Fruit fly (Drosophila melanogaster) whole organism, embryonic: ENCODE measurements around the gene CG2961.

Experiments used
- Awh ChIP-seq: fragments of 200-800 bp; sonication (Bioruptor generic); IDR thresholded peaks from 2 replicates; pipeline ENCODE4, ENCODE4 v1.3.6; 2022; ENCODE audit warnings: missing biosample characterization, missing genetic modification characterization
- BtbVII ChIP-seq: fragments of 200-800 bp; sonication (Bioruptor generic); optimal IDR thresholded peaks from 3 replicates; lab custom pipeline; 2017; ENCODE audit warnings: missing biosample characterization, mild to moderate bottlenecking, missing genetic modification characterization
- CG11085 ChIP-seq: fragments of 200-800 bp; sonication (Bioruptor generic); IDR thresholded peaks from 2 replicates; pipeline ENCODE4 v1.3.6; 2022; ENCODE audit warnings: missing biosample characterization, missing genetic modification characterization
- CG12104 ChIP-seq: fragments of 200-800 bp; sonication (Bioruptor generic); optimal IDR thresholded peaks from 3 replicates; lab custom pipeline; 2016; ENCODE audit warnings: missing biosample characterization, missing genetic modification characterization
- CG12219 ChIP-seq: fragments of 200-800 bp; sonication (Bioruptor generic); optimal IDR thresholded peaks from 3 replicates; lab custom pipeline; 2018; ENCODE audit warnings: missing biosample characterization, mild to moderate bottlenecking, missing genetic modification characterization
- CG13296 ChIP-seq: fragments of 200-800 bp; sonication (Bioruptor generic); optimal IDR thresholded peaks from 3 replicates; lab custom pipeline; 2018; ENCODE audit warnings: missing biosample characterization, mild to moderate bottlenecking, missing genetic modification characterization
- CG14441 ChIP-seq: fragments of 200-800 bp; sonication (Bioruptor generic); IDR thresholded peaks from 2 replicates; pipeline ENCODE4 v1.3.6; 2022; ENCODE audit warnings: missing biosample characterization, missing genetic modification characterization
- CG18599 ChIP-seq: fragments of 200-800 bp; sonication (Bioruptor generic); optimal IDR thresholded peaks from 3 replicates; lab custom pipeline; 2017; ENCODE audit warnings: missing biosample characterization, missing genetic modification characterization, mild to moderate bottlenecking, moderate library complexity, missing genetic modification reagents
- CG18619 ChIP-seq: fragments of 200-800 bp; sonication (Bioruptor generic); optimal IDR thresholded peaks from 3 replicates; lab custom pipeline; 2017; ENCODE audit warnings: missing biosample characterization, mild to moderate bottlenecking, missing genetic modification characterization
- CG31365 ChIP-seq: fragments of 200-800 bp; sonication (Bioruptor generic); optimal IDR thresholded peaks from 2 replicates; lab custom pipeline; 2018; ENCODE audit warnings: missing biosample characterization, mild to moderate bottlenecking, missing genetic modification characterization
- CG6175 ChIP-seq: fragments of 200-800 bp; sonication (Bioruptor generic); IDR thresholded peaks from 3 replicates; pipeline ENCODE4 v1.3.6; 2022; ENCODE audit warnings: missing biosample characterization, missing genetic modification characterization
- CG6765 ChIP-seq: fragments of 200-800 bp; sonication (Bioruptor generic); optimal IDR thresholded peaks from 3 replicates; lab custom pipeline; 2017; ENCODE audit warnings: missing biosample characterization, mild to moderate bottlenecking, missing genetic modification characterization
- CG6854 ChIP-seq: fragments of 200-800 bp; sonication (Bioruptor generic); optimal IDR thresholded peaks from 3 replicates; lab custom pipeline; 2017; ENCODE audit warnings: missing biosample characterization, mild to moderate bottlenecking, missing genetic modification characterization
- CG8281 ChIP-seq: fragments of 200-800 bp; sonication (Bioruptor generic); optimal IDR thresholded peaks from 2 replicates; lab custom pipeline; 2018; ENCODE audit warnings: missing biosample characterization, mild to moderate bottlenecking, missing genetic modification characterization, moderate library complexity
- CG8359 ChIP-seq: fragments of 200-800 bp; sonication (Bioruptor generic); optimal IDR thresholded peaks from 2 replicates; lab custom pipeline; 2017; ENCODE audit warnings: missing biosample characterization, mild to moderate bottlenecking, missing genetic modification characterization, borderline replicate concordance
- CG9727 ChIP-seq: fragments of 200-800 bp; sonication (Bioruptor generic); optimal IDR thresholded peaks from 3 replicates; lab custom pipeline; 2017; ENCODE audit warnings: missing biosample characterization, mild to moderate bottlenecking, missing genetic modification characterization
- CG9817 ChIP-seq: fragments of 200-800 bp; sonication (Bioruptor generic); optimal IDR thresholded peaks from 2 replicates; lab custom pipeline; 2018; ENCODE audit warnings: missing biosample characterization, mild to moderate bottlenecking, missing genetic modification characterization, moderate library complexity
- CG9932 ChIP-seq: fragments of 200-800 bp; sonication (Bioruptor generic); IDR thresholded peaks from 2 replicates; pipeline ENCODE4 v1.3.6; 2022; ENCODE audit warnings: missing biosample characterization, missing genetic modification characterization
- Dip3 ChIP-seq: fragments of 200-800 bp; sonication (Bioruptor generic); optimal IDR thresholded peaks from 3 replicates; lab custom pipeline; 2016; ENCODE audit warnings: missing biosample characterization, missing genetic modification characterization
- Eip74EF ChIP-seq, 2 experiments: fragments of 200-800 bp in 1 of 2; fragments of >200 bp in 1 of 2; sonication (Bioruptor generic) in 1 of 2; optimal IDR thresholded peaks; 2 replicates each; lab custom pipeline; 2017 to 2019; ENCODE audit warnings: missing biosample characterization in 2 of 2, missing genetic modification characterization in 2 of 2, mild to moderate bottlenecking in 1 of 2, moderate library complexity in 1 of 2
- Hand ChIP-seq: fragments of 200-800 bp; sonication (Bioruptor generic); optimal IDR thresholded peaks from 2 replicates; lab custom pipeline; 2017; ENCODE audit warnings: mild to moderate bottlenecking, missing biosample characterization, missing genetic modification reagents, missing genetic modification characterization
- Lim3 ChIP-seq: fragments of 200-800 bp; sonication (Bioruptor generic); IDR thresholded peaks from 2 replicates; pipeline ENCODE4 v1.3.6; 2022; ENCODE audit warnings: missing biosample characterization, missing genetic modification characterization
- Med ChIP-seq: fragments of 200-800 bp; sonication (Bioruptor generic); peaks from one replicate; lab custom pipeline; 2016; ENCODE audit warnings: missing biosample characterization, missing genetic modification characterization, mild to moderate bottlenecking, inconsistent platforms, moderate library complexity
- Meics ChIP-seq: fragments of 200-800 bp; sonication (Bioruptor generic); optimal IDR thresholded peaks from 2 replicates; lab custom pipeline; 2017; ENCODE audit warnings: missing biosample characterization, mild to moderate bottlenecking, missing genetic modification characterization
- Myb ChIP-seq: fragments of 200-800 bp; sonication (Bioruptor generic); optimal IDR thresholded peaks from 2 replicates; lab custom pipeline; 2016; ENCODE audit warnings: missing biosample characterization, missing genetic modification characterization
- Pdp1 ChIP-seq, 2 experiments: fragments of 200-800 bp; sonication (Bioruptor generic); optimal IDR thresholded peaks; 3 replicates each; lab custom pipeline; 2016; ENCODE audit warnings: missing biosample characterization in 2 of 2, missing genetic modification characterization in 2 of 2, mild to moderate bottlenecking in 1 of 2, moderate library complexity in 1 of 2
- Rx ChIP-seq: fragments of 200-800 bp; sonication (Bioruptor generic); IDR thresholded peaks from 2 replicates; pipeline ENCODE4 v1.3.6; 2022; ENCODE audit warnings: missing biosample characterization, missing genetic modification characterization
- Taf1 ChIP-seq: fragments of 200-800 bp; sonication (Bioruptor generic); IDR thresholded peaks from 2 replicates; pipeline ENCODE4 v1.3.6; 2022; ENCODE audit warnings: missing biosample characterization, missing genetic modification characterization
- Xbp1 ChIP-seq: fragments of 200-800 bp; sonication (Bioruptor generic); optimal IDR thresholded peaks from 3 replicates; lab custom pipeline; 2016; ENCODE audit warnings: missing biosample characterization, mild to moderate bottlenecking, missing genetic modification characterization
- ac ChIP-seq: fragments of 200-800 bp; sonication (Bioruptor generic); optimal IDR thresholded peaks from 3 replicates; lab custom pipeline; 2017; ENCODE audit warnings: missing biosample characterization, mild to moderate bottlenecking, missing genetic modification characterization
- ash1 ChIP-seq: fragments of 200-800 bp; sonication (Bioruptor generic); optimal IDR thresholded peaks from 2 replicates; lab custom pipeline; 2018; ENCODE audit warnings: missing biosample characterization, mild to moderate bottlenecking, missing genetic modification characterization
- ci ChIP-seq: fragments of 200-800 bp; sonication (Bioruptor generic); IDR thresholded peaks from 3 replicates; pipeline ENCODE4 v1.3.6; 2022; ENCODE audit warnings: missing biosample characterization, missing genetic modification characterization
- crol ChIP-seq: fragments of 200-800 bp; sonication (Bioruptor generic); IDR thresholded peaks from 2 replicates; pipeline ENCODE4 v1.3.6; 2022; ENCODE audit warnings: missing biosample characterization, missing genetic modification characterization
- crp ChIP-seq, 2 experiments: fragments of 200-800 bp; sonication (Bioruptor generic); optimal IDR thresholded peaks; 2 replicates in 1 of 2; 3 replicates in 1 of 2; lab custom pipeline; 2017; ENCODE audit warnings: missing biosample characterization in 2 of 2, missing genetic modification characterization in 2 of 2, mild to moderate bottlenecking in 1 of 2, moderate library complexity in 1 of 2
- cwo ChIP-seq: fragments of 200-800 bp; sonication (Bioruptor generic); optimal IDR thresholded peaks from 3 replicates; lab custom pipeline; 2017; ENCODE audit warnings: missing biosample characterization, missing genetic modification characterization, mild to moderate bottlenecking, moderate library complexity, missing genetic modification reagents
- esg ChIP-seq: fragments of 200-800 bp; sonication (Bioruptor generic); conservative IDR thresholded peaks from 2 replicates; pipeline ENCODE4 v1.3.6; 2022; ENCODE audit warnings: missing biosample characterization, missing genetic modification characterization
- eve ChIP-seq, 2 experiments: fragments of >200 bp; optimal IDR thresholded peaks; 2 replicates each; lab custom pipeline; 2017; ENCODE audit warnings: missing biosample characterization in 2 of 2, missing genetic modification characterization in 2 of 2
- ewg ChIP-seq: fragments of 200-800 bp; sonication (Bioruptor generic); optimal IDR thresholded peaks from 3 replicates; lab custom pipeline; 2017; ENCODE audit warnings: mild to moderate bottlenecking, missing biosample characterization, missing genetic modification reagents, missing genetic modification characterization
- eyg ChIP-seq: fragments of 200-800 bp; sonication (Bioruptor generic); optimal IDR thresholded peaks from 3 replicates; lab custom pipeline; 2016; ENCODE audit warnings: missing biosample characterization, missing genetic modification characterization
- fd102C ChIP-seq: fragments of 200-800 bp; sonication (Bioruptor generic); optimal IDR thresholded peaks from 2 replicates; lab custom pipeline; 2018; ENCODE audit warnings: missing biosample characterization, mild to moderate bottlenecking, missing genetic modification characterization, moderate library complexity
- hbn ChIP-seq: fragments of 200-800 bp; sonication (Bioruptor generic); IDR thresholded peaks from 2 replicates; pipeline ENCODE4 v1.3.6; 2022; ENCODE audit warnings: missing biosample characterization, missing genetic modification characterization; ENCODE audit not compliant: partially characterized antibody
- hkb ChIP-seq, 2 experiments: fragments of 200-800 bp in 1 of 2; fragments of >200 bp in 1 of 2; sonication (Bioruptor generic) in 1 of 2; IDR thresholded peaks in 1 of 2; optimal IDR thresholded peaks in 1 of 2; 2 replicates each; pipeline versions ENCODE4 v1.3.6 to Lab custom; 2017 to 2022; ENCODE audit warnings: missing biosample characterization in 1 of 2, missing genetic modification characterization in 1 of 2
- ken ChIP-seq: fragments of 200-800 bp; sonication (Bioruptor generic); IDR thresholded peaks from 3 replicates; pipeline ENCODE4 v1.3.6; 2022; ENCODE audit warnings: missing biosample characterization, missing genetic modification characterization
- maf-S ChIP-seq: fragments of 200-800 bp; sonication (Bioruptor generic); optimal IDR thresholded peaks from 2 replicates; lab custom pipeline; 2016; ENCODE audit warnings: missing biosample characterization, missing genetic modification characterization
- mam ChIP-seq: fragments of 200-800 bp; sonication (Bioruptor generic); optimal IDR thresholded peaks from 3 replicates; lab custom pipeline; 2016; ENCODE audit warnings: missing biosample characterization, missing genetic modification characterization
- tgo ChIP-seq: fragments of 200-800 bp; sonication (Bioruptor generic); IDR thresholded peaks from 3 replicates; pipeline ENCODE4 v1.3.6; 2022; ENCODE audit warnings: missing biosample characterization, missing genetic modification characterization
- yki ChIP-seq: fragments of >200 bp; optimal IDR thresholded peaks from 3 replicates; lab custom pipeline; 2018
- zen2 ChIP-seq: fragments of 200-800 bp; sonication (Bioruptor generic); IDR thresholded peaks from 3 replicates; pipeline ENCODE4 v1.3.6; 2022; ENCODE audit warnings: missing biosample characterization, missing genetic modification characterization; ENCODE audit not compliant: partially characterized antibody

The CG2961 gene

dm6 chrX:10184355-10185058 is 48.4 kb downstream of the CG2961 start (continued):
- TF ChIP-seq Eip74EF (GFP tag; optimal IDR thresholded peaks at IDR 0.05; lab: Kevin White, UChicago) (no peak), yki (no peak), CG14441 (GFP tag; lab: Robert Waterston, UW) (peak; percentile 60), CG18619 (GFP tag; lab: Kevin White, UChicago) (peak; percentile 41), CG12219 (GFP tag; lab: Kevin White, UChicago) (peak; percentile 3), ash1 (no peak), ken (GFP tag; lab: Robert Waterston, UW) (0 out of 3 replicates have a peak, but pooled peaks have one; percentile 17), Myb (GFP tag; lab: Kevin White, UChicago) (peak; percentile 9), maf-S (GFP tag; lab: Kevin White, UChicago) (peak; percentile 0), mam (peak; percentile 46), eyg (GFP tag; lab: Kevin White, UChicago) (peak; percentile 29), Lim3 (GFP tag; lab: Robert Waterston, UW) (no peak), esg (GFP tag; lab: Robert Waterston, UW) (peak; percentile 65), CG31365 (tag; lab: Kevin White, UChicago) (no peak), Hand (GFP tag; lab: Kevin White, UChicago) (peak; percentile 78), CG6765 (GFP tag; lab: Kevin White, UChicago) (peak; percentile 46), CG9817 (peak; percentile 33), fd102C (GFP tag; lab: Kevin White, UChicago) (no peak), ac (GFP tag; lab: Kevin White, UChicago) (no peak), CG6854 (GFP tag; lab: Kevin White, UChicago) (peak; percentile 32), CG6175 (GFP tag; lab: Robert Waterston, UW) (0 out of 3 replicates have a peak, but pooled peaks have one; percentile 31), CG13296 (GFP tag; lab: Kevin White, UChicago) (peak; percentile 30), CG18599 (GFP tag; lab: Kevin White, UChicago) (peak; percentile 90), Pdp1 (GFP tag; optimal IDR thresholded peaks at IDR 0.05; lab: Kevin White, UChicago) (peak in 1 of 2 experiments; percentile 51), CG9727 (GFP tag; lab: Kevin White, UChicago) (peak; percentile 27), Dip3 (peak; percentile 42), Taf1 (peak; percentile 79), CG8359 (GFP tag; lab: Kevin White, UChicago) (no peak), Meics (GFP tag; lab: Kevin White, UChicago) (peak; percentile 72), CG8281 (tag; lab: Kevin White, UChicago) (no peak), BtbVII (GFP tag; lab: Kevin White, UChicago) (peak; percentile 64), hbn (no peak), Xbp1 (GFP tag; lab: Kevin White, UChicago) (peak; percentile 10), ci (GFP tag; lab: Robert Waterston, UW) (no peak), CG12104 (GFP tag; lab: Kevin White, UChicago) (no peak), tgo (GFP tag; lab: Robert Waterston, UW) (peak; percentile 67; the same call in 2 of the 3 replicates), cwo (peak; percentile 64), Rx (GFP tag; lab: Robert Waterston, UW) (0 out of 2 replicates have a peak, but pooled peaks have one; percentile 25), CG11085 (GFP tag; lab: Robert Waterston, UW) (peak; percentile 69), ewg (GFP tag; lab: Kevin White, UChicago) (no peak), crol (GFP tag; lab: Robert Waterston, UW) (peak; percentile 68), CG9932 (GFP tag; lab: Robert Waterston, UW) (peak; percentile 68), zen2 (GFP tag; lab: Robert Waterston, UW) (no peak), hkb (optimal IDR thresholded peaks at IDR 0.05; lab: Kevin White, UChicago) (no peak), hkb (GFP tag; IDR thresholded peaks at IDR 0.05; lab: Robert Waterston, UW) (peak; percentile 66), Med (GFP tag; lab: Kevin White, UChicago) (peak; percentile 96), Awh (GFP tag; lab: Robert Waterston, UW) (0 out of 2 replicates have a peak, but pooled peaks have one; percentile 30), eve (GFP tag; optimal IDR thresholded peaks at IDR 0.05; lab: Kevin White, UChicago) (no peak), crp (GFP tag; optimal IDR thresholded peaks at IDR 0.05; lab: Kevin White, UChicago) (no peak)
